Worm (Caenorhabditis elegans) whole organism, young adult: ENCODE results near the gene F25G6.1.

Experiments
- B0035.1 ChIP-seq: sonication (generic microtip); optimal IDR thresholded peaks from 2 replicates; lab custom pipeline; 2016; ENCODE audit warnings: missing genetic modification characterization, mild to moderate bottlenecking, missing compliant biosample characterization, missing genotype, missing genetic modification reagents
- F10E7.11 ChIP-seq: sonication (generic microtip); optimal IDR thresholded peaks from 2 replicates; lab custom pipeline; 2017; ENCODE audit warnings: mild to moderate bottlenecking, missing genetic modification characterization, moderate library complexity, missing compliant biosample characterization
- F22D6.2 ChIP-seq: sonication (generic microtip); optimal IDR thresholded peaks from 2 replicates; lab custom pipeline; 2016; ENCODE audit warnings: mild to moderate bottlenecking, missing genetic modification characterization, missing compliant biosample characterization
- F33H1.4 ChIP-seq: fragments of 200-800 bp; sonication (Bioruptor generic); IDR thresholded peaks from 2 replicates; pipeline ENCODE4 v1.3.6; 2022; ENCODE audit warnings: missing genetic modification reagents, missing genetic modification characterization, missing compliant biosample characterization
- F39B2.1 ChIP-seq: fragments of 200-800 bp; sonication (Bioruptor generic); IDR thresholded peaks from 2 replicates; pipeline ENCODE4 v1.3.6; 2022; ENCODE audit warnings: missing genetic modification reagents, missing genetic modification characterization, missing compliant biosample characterization
- F52B5.7 ChIP-seq: sonication (generic microtip); optimal IDR thresholded peaks from 2 replicates; lab custom pipeline; 2016; ENCODE audit warnings: mild to moderate bottlenecking, missing genetic modification characterization, missing compliant biosample characterization
- K12H6.12 ChIP-seq: fragments of 200-800 bp; sonication (Bioruptor generic); optimal IDR thresholded peaks from 2 replicates; lab custom pipeline; 2018; ENCODE audit warnings: mild to moderate bottlenecking, missing genetic modification characterization, missing compliant biosample characterization
- Y95B8A.8 ChIP-seq: fragments of 200-800 bp; sonication (Bioruptor generic); IDR thresholded peaks from 2 replicates; pipeline ENCODE4 v1.3.6; 2022; ENCODE audit warnings: missing genetic modification reagents, missing genetic modification characterization, missing compliant biosample characterization
- ZK185.1 ChIP-seq: sonication (generic microtip); optimal IDR thresholded peaks from 2 replicates; lab custom pipeline; 2016; ENCODE audit warnings: mild to moderate bottlenecking, missing genetic modification characterization, missing compliant biosample characterization; ENCODE audit not compliant: poor library complexity, severe bottlenecking
- aptf-2 ChIP-seq: fragments of 200-800 bp; sonication (Bioruptor generic); conservative IDR thresholded peaks from 2 replicates; pipeline ENCODE4 v1.3.6; 2022; ENCODE audit warnings: missing genetic modification reagents, missing genetic modification characterization, missing compliant biosample characterization
- attf-3 ChIP-seq: fragments of 200-800 bp; sonication (Bioruptor generic); conservative IDR thresholded peaks from 2 replicates; pipeline ENCODE4 v1.3.6; 2022; ENCODE audit warnings: missing genetic modification reagents, missing genetic modification characterization, missing compliant biosample characterization
- ceh-27 ChIP-seq: fragments of 200-800 bp; sonication (Bioruptor generic); optimal IDR thresholded peaks from 2 replicates; lab custom pipeline; 2018; ENCODE audit warnings: mild to moderate bottlenecking, missing genetic modification characterization, moderate library complexity, missing compliant biosample characterization
- ceh-91 ChIP-seq: fragments of 200-800 bp; sonication (Bioruptor generic); IDR thresholded peaks from 2 replicates; pipeline ENCODE4 v1.3.6; 2022; ENCODE audit warnings: missing genetic modification reagents, missing genetic modification characterization, missing compliant biosample characterization
- dpff-1 ChIP-seq: sonication (generic microtip); optimal IDR thresholded peaks from 2 replicates; lab custom pipeline; 2017; ENCODE audit warnings: mild to moderate bottlenecking, missing genetic modification characterization, missing compliant biosample characterization
- egl-44 ChIP-seq: fragments of 200-800 bp; sonication (Bioruptor generic); IDR thresholded peaks from 2 replicates; pipeline ENCODE4 v1.3.6; 2022; ENCODE audit warnings: missing genetic modification reagents, missing genetic modification characterization, missing compliant biosample characterization
- him-1 ChIP-seq: sonication (generic microtip); optimal IDR thresholded peaks from 2 replicates; lab custom pipeline; 2016; ENCODE audit warnings: missing genotype, missing genetic modification reagents, missing genetic modification characterization, missing compliant biosample characterization
- hlh-12 ChIP-seq: sonication (generic microtip); optimal IDR thresholded peaks from 2 replicates; lab custom pipeline; 2016; ENCODE audit warnings: missing genetic modification characterization, missing compliant biosample characterization
- lag-1 ChIP-seq: fragments of 200-800 bp; sonication (Bioruptor generic); IDR thresholded peaks from 2 replicates; pipeline ENCODE4 v1.3.6; 2022; ENCODE audit warnings: missing genetic modification reagents, missing genetic modification characterization, missing compliant biosample characterization
- let-526 ChIP-seq: fragments of 200-800 bp; sonication (Bioruptor generic); IDR thresholded peaks from 2 replicates; pipeline ENCODE4 v1.3.6; 2022; ENCODE audit warnings: missing genetic modification reagents, missing genetic modification characterization, missing compliant biosample characterization
- let-607 ChIP-seq, 2 experiments: fragments of 200-800 bp in 1 of 2; sonication (Bioruptor generic) in 1 of 2; sonication (generic microtip) in 1 of 2; optimal IDR thresholded peaks; 2 replicates each; lab custom pipeline; 2016 to 2018; ENCODE audit warnings: mild to moderate bottlenecking in 2 of 2, missing compliant biosample characterization in 2 of 2, missing genetic modification characterization in 2 of 2, moderate library complexity in 2 of 2, missing genotype in 1 of 2
- lin-40 ChIP-seq: sonication (generic microtip); optimal IDR thresholded peaks from 2 replicates; lab custom pipeline; 2016; ENCODE audit warnings: missing genetic modification characterization, mild to moderate bottlenecking, missing compliant biosample characterization, missing genotype, missing genetic modification reagents
- lsl-1 ChIP-seq: fragments of 200-800 bp; sonication (Bioruptor generic); optimal IDR thresholded peaks from 2 replicates; lab custom pipeline; 2018; ENCODE audit warnings: mild to moderate bottlenecking, missing genetic modification characterization, moderate library complexity, missing compliant biosample characterization
- madf-10 ChIP-seq: sonication (generic microtip); optimal IDR thresholded peaks from 2 replicates; lab custom pipeline; 2016; ENCODE audit warnings: mild to moderate bottlenecking, missing genetic modification characterization, missing compliant biosample characterization
- madf-6 ChIP-seq: fragments of 200-800 bp; sonication (Bioruptor generic); IDR thresholded peaks from 2 replicates; pipeline ENCODE4 v1.3.6; 2022; ENCODE audit warnings: missing genetic modification reagents, missing genetic modification characterization, missing compliant biosample characterization
- madf-8 ChIP-seq: fragments of 200-800 bp; sonication (Bioruptor generic); conservative IDR thresholded peaks from 2 replicates; pipeline ENCODE4 v1.3.6; 2022; ENCODE audit warnings: missing genetic modification reagents, missing genetic modification characterization, missing compliant biosample characterization
- mel-28 ChIP-seq: sonication (generic microtip); optimal IDR thresholded peaks from 2 replicates; lab custom pipeline; 2016; ENCODE audit warnings: borderline replicate concordance, mild to moderate bottlenecking, missing genetic modification characterization, missing compliant biosample characterization
- nhr-179 ChIP-seq: sonication (generic microtip); optimal IDR thresholded peaks from 2 replicates; lab custom pipeline; 2016; ENCODE audit warnings: mild to moderate bottlenecking, missing genetic modification characterization, missing compliant biosample characterization
- repo-1 ChIP-seq: sonication (generic microtip); optimal IDR thresholded peaks from 2 replicates; lab custom pipeline; 2017; ENCODE audit warnings: mild to moderate bottlenecking, missing genetic modification characterization, missing compliant biosample characterization
- snpc-4 ChIP-seq, 5 experiments: fragments of 150-350 bp in 1 of 5; sonication (generic microtip) in 4 of 5; optimal IDR thresholded peaks; 2 replicates each; lab custom pipeline; 2014 to 2018; ENCODE audit warnings: missing genetic modification characterization in 5 of 5, missing biosample characterization in 3 of 5, antibody characterized with exemption in 2 of 5, mild to moderate bottlenecking in 2 of 5, missing compliant biosample characterization in 2 of 5, missing genotype in 2 of 5, moderate library complexity in 2 of 5, missing genetic modification reagents in 1 of 5
- tbp1 ChIP-seq: fragments of 200-800 bp; sonication (Bioruptor generic); optimal IDR thresholded peaks from 2 replicates; lab custom pipeline; 2018; ENCODE audit warnings: mild to moderate bottlenecking, missing genetic modification characterization, missing compliant biosample characterization
- tlf-1 ChIP-seq: fragments of 200-800 bp; sonication (Bioruptor generic); optimal IDR thresholded peaks from 2 replicates; lab custom pipeline; 2018; ENCODE audit warnings: mild to moderate bottlenecking, missing genetic modification characterization, missing compliant biosample characterization
- zfh-2 ChIP-seq: fragments of 200-800 bp; sonication (Bioruptor generic); conservative IDR thresholded peaks from 2 replicates; pipeline ENCODE4 v1.3.6; 2022; ENCODE audit warnings: missing genetic modification reagents, missing genetic modification characterization, missing compliant biosample characterization
- zim-3 ChIP-seq: sonication (generic microtip); optimal IDR thresholded peaks from 2 replicates; lab custom pipeline; 2017; ENCODE audit warnings: mild to moderate bottlenecking, missing genetic modification characterization, moderate library complexity, missing compliant biosample characterization

The F25G6.1 gene

ce11 chrV:8592691-8593307 lies 17.9 kb downstream of the F25G6.1 start:
- TF ChIP-seq ceh-91 (GFP tag; lab: Robert Waterston, UW) (no peak), lag-1 (GFP tag; lab: Robert Waterston, UW) (no peak), F33H1.4 (GFP tag; lab: Robert Waterston, UW) (no peak), zfh-2 (GFP tag; lab: Robert Waterston, UW) (no peak), dpff-1 (tag; lab: Kevin White, UChicago) (no peak), ceh-27 (GFP tag; lab: Kevin White, UChicago) (no peak), him-1 (tag; lab: Kevin White, UChicago) (no peak)

DNA sequence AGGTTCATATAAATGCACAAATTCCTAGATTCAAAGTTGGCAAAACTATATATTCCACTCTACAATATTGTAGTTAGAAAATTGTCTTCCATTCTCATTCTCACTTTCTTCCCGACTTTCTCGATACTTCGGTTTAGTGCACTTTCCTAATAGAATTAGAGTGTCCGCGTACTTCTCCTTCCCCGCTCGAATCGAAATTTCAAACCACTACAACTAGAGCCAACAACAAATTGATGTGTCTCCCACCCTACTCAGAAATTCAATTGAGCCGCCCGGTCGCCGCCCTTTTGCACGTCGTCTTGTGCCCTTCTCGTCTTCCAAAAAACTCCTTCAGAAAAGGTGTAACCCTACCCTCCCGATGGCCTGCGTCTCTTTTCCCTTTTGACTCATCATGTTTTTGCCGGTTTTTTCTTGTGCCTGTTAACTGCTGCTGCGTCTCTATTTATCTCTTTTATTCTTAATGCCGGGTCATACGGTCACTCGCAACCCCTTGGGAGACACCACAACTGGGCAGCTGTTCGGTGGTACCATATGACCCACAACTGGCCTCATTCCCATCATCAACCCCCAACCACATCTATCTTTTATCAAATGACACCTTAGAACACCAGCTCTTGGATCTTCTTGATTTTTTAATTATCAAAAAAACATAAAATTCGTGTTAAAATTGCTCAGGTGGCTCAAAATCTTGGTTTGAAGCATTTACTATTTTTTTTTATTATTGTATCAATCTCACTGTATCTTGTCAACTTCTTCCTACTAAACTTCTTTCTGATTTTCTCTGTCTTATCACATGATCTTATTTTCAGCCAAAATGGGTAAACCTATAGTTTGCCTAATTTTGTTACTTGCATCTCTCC lies 19.5 kb downstream of the F25G6.1 start, which contains the start of gene tag-196:
Gene tag-196, plus strand, starts transcription at position 810 of the 860 bp plus-strand sequence.
- TF ChIP-seq hlh-12 (tag; lab: Kevin White, UChicago): no peak
- TF ChIP-seq egl-44 (GFP tag; lab: Robert Waterston, UW): 0 out of 2 replicates have a peak, but pooled peaks have one; percentile 14
- TF ChIP-seq F22D6.2 (tag; lab: Kevin White, UChicago): no peak
- TF ChIP-seq K12H6.12 (tag; lab: Kevin White, UChicago): no peak
- no peak for TF ChIP-seq attf-3 (GFP tag; lab: Robert Waterston, UW)

DNA sequence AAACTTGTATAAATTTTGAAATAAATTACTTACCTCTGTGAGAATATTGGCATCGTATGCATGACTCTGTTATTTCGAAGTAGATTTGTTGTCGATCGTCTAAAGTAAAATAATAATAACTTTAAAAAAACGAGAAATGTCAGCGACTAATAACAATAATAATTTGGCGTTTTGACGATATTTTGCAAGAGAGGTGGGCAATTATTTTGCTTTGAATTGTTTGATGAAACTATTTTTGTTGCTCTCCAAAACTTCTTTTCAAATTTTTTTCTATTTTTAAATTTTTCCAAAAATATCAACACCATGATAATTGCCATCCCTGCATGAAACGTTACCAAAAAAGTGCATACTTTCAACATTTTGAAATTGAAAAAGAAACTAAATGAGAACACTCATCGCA lies 24.3 kb downstream of the F25G6.1 start, which contains the start of gene F41E6.7:
Gene F41E6.7, minus strand, starts transcription at position 101 of the 400 bp plus-strand sequence.
- TF ChIP-seq zim-3: no peak
- no peak for TF ChIP-seq F52B5.7 (tag; lab: Kevin White, UChicago)
- TF ChIP-seq ZK185.1 (tag; lab: Kevin White, UChicago): no peak
- TF ChIP-seq dpff-1 (tag; lab: Kevin White, UChicago): no peak
- TF ChIP-seq madf-6: no peak
- TF ChIP-seq B0035.1 (tag; lab: Kevin White, UChicago): no peak
- TF ChIP-seq nhr-179 (tag; lab: Kevin White, UChicago): no peak
- TF ChIP-seq ceh-27 (GFP tag; lab: Kevin White, UChicago): no peak
- no peak for TF ChIP-seq madf-10 (tag; lab: Kevin White, UChicago)
- TF ChIP-seq F39B2.1 (GFP tag; lab: Robert Waterston, UW): no peak

- TF ChIP-seq dpff-1 (tag; lab: Kevin White, UChicago) (no peak), tlf-1 (GFP tag; lab: Kevin White, UChicago) (no peak), madf-8 (GFP tag; lab: Robert Waterston, UW) (no peak), Y95B8A.8 (GFP tag; lab: Robert Waterston, UW) (no peak), madf-6 (no peak), snpc-4 (GFP tag; optimal IDR thresholded peaks at IDR 0.05; lab: Kevin White, UChicago) (no peak), snpc-4 (tag; optimal IDR thresholded peaks at IDR 0.05; lab: Kevin White, UChicago) (no peak), lsl-1 (no peak), repo-1 (tag; lab: Kevin White, UChicago) (no peak), let-526 (GFP tag; lab: Robert Waterston, UW) (no peak), tbp1 (no peak), him-1 (tag; lab: Kevin White, UChicago) (no peak), let-607 (tag; optimal IDR thresholded peaks at IDR 0.05; lab: Kevin White, UChicago) (no peak), aptf-2 (no peak), mel-28 (tag; lab: Kevin White, UChicago) (no peak), lin-40 (no peak), F10E7.11 (no peak)
Observed at ce11 chrV:8599957-8600356, 25.1 kb downstream of the F25G6.1 start.
